Worm (Caenorhabditis elegans): ENCODE measurements around the gene str-252.
A peak's percentile ranks its signal among the peaks of the same experiment; 100 is the strongest.

Gene str-252

ce11 chrV:13906166-13906565, 10.1 kb upstream of the str-252 start, which contains the start of gene stdh-1:
stdh-1 (plus strand) TSS chrV:13906492.
- no peak for TF ChIP-seq madf-3 (GFP tag; IDR thresholded peaks at IDR 0.05)
- peak; percentile 62; the same call in 1 of the 2 replicates for TF ChIP-seq hmg-1.2 (GFP tag; IDR thresholded peaks at IDR 0.05)
- no peak for TF ChIP-seq K11D2.4 (GFP tag; IDR thresholded peaks at IDR 0.05)
- no peak for TF ChIP-seq nhr-27 (tag; optimal IDR thresholded peaks at IDR 0.05)
- peak; percentile 6 for TF ChIP-seq nhr-80 (tag; optimal IDR thresholded peaks at IDR 0.05)

ce11 chrV:13907557-13908104, 8.7 kb upstream of the str-252 start:
- TF ChIP-seq nfya-1 (tag; optimal IDR thresholded peaks at IDR 0.05; ENCODE audit: borderline replicate concordance, insufficient read depth): no peak
- TF ChIP-seq B0035.1 (tag; optimal IDR thresholded peaks at IDR 0.05): peak; percentile 69
- peak; percentile 93; the same call in 1 of the 2 replicates for TF ChIP-seq F37B4.10 (GFP tag; IDR thresholded peaks at IDR 0.05)
- TF ChIP-seq attf-5 (GFP tag; optimal IDR thresholded peaks at IDR 0.05): peak; percentile 68
- peak; percentile 95 for TF ChIP-seq Y53G8AR.9 (GFP tag; conservative IDR thresholded peaks at IDR 0.05)
- peak; percentile 77 for TF ChIP-seq cebp-1 (GFP tag; IDR thresholded peaks at IDR 0.05)
- peak; percentile 94 for TF ChIP-seq cebp-1 (tag; optimal IDR thresholded peaks at IDR 0.05)
- peak; percentile 92 for TF ChIP-seq chd-7 (tag; optimal IDR thresholded peaks at IDR 0.05)
- TF ChIP-seq Y79H2A.3 (GFP tag; conservative IDR thresholded peaks at IDR 0.05): peak; percentile 64; the same call in 1 of the 2 replicates
- peak; percentile 94 for TF ChIP-seq Y56A3A.18 (GFP tag; IDR thresholded peaks at IDR 0.05)
- peak; percentile 90 for TF ChIP-seq atf-7 (tag; optimal IDR thresholded peaks at IDR 0.05)
- no peak for TF ChIP-seq tbx-9 (tag; optimal IDR thresholded peaks at IDR 0.05; ENCODE audit: borderline replicate concordance)
- no peak for TF ChIP-seq sdz-38 (tag; optimal IDR thresholded peaks at IDR 0.05)
- peak; percentile 74 for TF ChIP-seq C06A6.2 (GFP tag; conservative IDR thresholded peaks at IDR 0.05)
- TF ChIP-seq F10E7.11 (tag; optimal IDR thresholded peaks at IDR 0.05): peak; percentile 65
- peak; percentile 62; the same call in 1 of the 2 replicates for TF ChIP-seq hmg-20 (GFP tag; IDR thresholded peaks at IDR 0.05)
- peak; percentile 78 for TF ChIP-seq F57C9.4 (tag; optimal IDR thresholded peaks at IDR 0.05)
- peak; percentile 98 for TF ChIP-seq repo-1 (tag; optimal IDR thresholded peaks at IDR 0.05)
- no peak for TF ChIP-seq rpc-1 (optimal IDR thresholded peaks at IDR 0.05)
- no peak for TF ChIP-seq rpc-1 (tag; optimal IDR thresholded peaks at IDR 0.05)
- TF ChIP-seq ztf-3 (GFP tag; optimal IDR thresholded peaks at IDR 0.05): peak; percentile 47
- TF ChIP-seq aptf-2 (GFP tag; conservative IDR thresholded peaks at IDR 0.05): no peak
- peak; percentile 55 for TF ChIP-seq K12H6.12 (tag; optimal IDR thresholded peaks at IDR 0.05)
- TF ChIP-seq B0336.3 (GFP tag; IDR thresholded peaks at IDR 0.05): peak; percentile 96
- 0 out of 2 replicates have a peak, but pooled peaks have one; percentile 75 for TF ChIP-seq ztf-28 (GFP tag; IDR thresholded peaks at IDR 0.05)
- peak; percentile 81 for TF ChIP-seq ets-4 (GFP tag; optimal IDR thresholded peaks at IDR 0.05)
- TF ChIP-seq sea-2 (GFP tag; IDR thresholded peaks at IDR 0.05): peak; percentile 22; the same call in 1 of the 2 replicates
- TF ChIP-seq efl-1 (GFP tag; optimal IDR thresholded peaks at IDR 0.05): no peak
- TF ChIP-seq Y67H2A.10 (GFP tag; conservative IDR thresholded peaks at IDR 0.05): peak; percentile 54; the same call in 1 of the 2 replicates
- 0 out of 2 replicates have a peak, but pooled peaks have one; percentile 34 for TF ChIP-seq C17E4.6 (GFP tag; IDR thresholded peaks at IDR 0.05)
- TF ChIP-seq attf-6 (GFP tag; IDR thresholded peaks at IDR 0.05): peak; percentile 71
- peak; percentile 56 for TF ChIP-seq F22D6.2 (tag; optimal IDR thresholded peaks at IDR 0.05)
- peak in 1 of 3 experiments; percentile 55 for TF ChIP-seq lin-35 (GFP tag; optimal IDR thresholded peaks at IDR 0.05)
- TF ChIP-seq ceh-40 (GFP tag; IDR thresholded peaks at IDR 0.05): 0 out of 2 replicates have a peak, but pooled peaks have one; percentile 61
- peak; percentile 78 for TF ChIP-seq ZK185.1 (tag; optimal IDR thresholded peaks at IDR 0.05; ENCODE audit: poor library complexity, severe bottlenecking)
- peak; percentile 69 for TF ChIP-seq madf-3 (GFP tag; IDR thresholded peaks at IDR 0.05)
- peak; percentile 84 for TF ChIP-seq K11D2.4 (GFP tag; IDR thresholded peaks at IDR 0.05)
- TF ChIP-seq snpc-4 (GFP tag; optimal IDR thresholded peaks at IDR 0.05): no peak
- TF ChIP-seq snpc-4 (tag; optimal IDR thresholded peaks at IDR 0.05): peak in 1 of 4 experiments; percentile 34
- peak; percentile 88 for TF ChIP-seq mel-28 (tag; optimal IDR thresholded peaks at IDR 0.05; ENCODE audit: borderline replicate concordance)
- no peak for TF ChIP-seq F57A8.1 (GFP tag; optimal IDR thresholded peaks at IDR 0.05)
- TF ChIP-seq ceh-79 (tag; optimal IDR thresholded peaks at IDR 0.05): no peak
- TF ChIP-seq rcor-1 (GFP tag; IDR thresholded peaks at IDR 0.05): peak; percentile 19; the same call in 1 of the 2 replicates

All from whole organism, young adult.